Worm (Caenorhabditis elegans): ENCODE data around the gene srz-25.

The srz-25 gene

ce11 chrV:17538279-17538896, 2.0 kb upstream of the srz-25 start, which contains the start of gene C18D4.6 (continued):
- TF ChIP-seq nhr-237 (tag; optimal IDR thresholded peaks at IDR 0.05) = no peak
- TF ChIP-seq tra-1 (GFP tag; IDR thresholded peaks at IDR 0.05) = no peak
- TF ChIP-seq dmd-8 (GFP tag; IDR thresholded peaks at IDR 0.05) = no peak
- TF ChIP-seq egl-27 (tag; optimal IDR thresholded peaks at IDR 0.05) = no peak
- TF ChIP-seq unc-130 (GFP tag; optimal IDR thresholded peaks at IDR 0.05) = no peak
- no peak for TF ChIP-seq dmd-9 (GFP tag; IDR thresholded peaks at IDR 0.05)
- no peak for TF ChIP-seq F26F4.8 (GFP tag; conservative IDR thresholded peaks at IDR 0.05)
- no peak for TF ChIP-seq daf-16 (GFP tag; optimal IDR thresholded peaks at IDR 0.05)
- no peak for TF ChIP-seq daf-16 (tag; optimal IDR thresholded peaks at IDR 0.05)
- no peak for TF ChIP-seq lin-1 (GFP tag; IDR thresholded peaks at IDR 0.05)
- TF ChIP-seq ZK337.2 (GFP tag; IDR thresholded peaks at IDR 0.05) = no peak
- no peak for TF ChIP-seq F10B5.3 (tag; optimal IDR thresholded peaks at IDR 0.05)

ce11 chrV:17539289-17539688, 1.1 kb upstream of the srz-25 start:
- TF ChIP-seq spr-3 (GFP tag; optimal IDR thresholded peaks at IDR 0.05) (no peak), skn-1 (tag; optimal IDR thresholded peaks at IDR 0.05) (no peak), nhr-111 (GFP tag; optimal IDR thresholded peaks at IDR 0.05) (no peak), mes-2 (tag; optimal IDR thresholded peaks at IDR 0.05; ENCODE audit: poor library complexity, severe bottlenecking) (no peak), F37D6.2 (tag; optimal IDR thresholded peaks at IDR 0.05) (no peak), Y75B8A.6 (GFP tag; IDR thresholded peaks at IDR 0.05) (no peak), lsy-2 (tag; optimal IDR thresholded peaks at IDR 0.05) (no peak), madf-9 (GFP tag; conservative IDR thresholded peaks at IDR 0.05) (no peak), ZK546.5 (tag; optimal IDR thresholded peaks at IDR 0.05) (no peak), pha-4 (GFP tag; IDR thresholded peaks at IDR 0.05) (no peak), pha-4 (tag; optimal IDR thresholded peaks at IDR 0.05) (no peak), lin-15B (tag; optimal IDR thresholded peaks at IDR 0.05) (no peak), lin-1 (GFP tag; IDR thresholded peaks at IDR 0.05) (no peak)

DNA sequence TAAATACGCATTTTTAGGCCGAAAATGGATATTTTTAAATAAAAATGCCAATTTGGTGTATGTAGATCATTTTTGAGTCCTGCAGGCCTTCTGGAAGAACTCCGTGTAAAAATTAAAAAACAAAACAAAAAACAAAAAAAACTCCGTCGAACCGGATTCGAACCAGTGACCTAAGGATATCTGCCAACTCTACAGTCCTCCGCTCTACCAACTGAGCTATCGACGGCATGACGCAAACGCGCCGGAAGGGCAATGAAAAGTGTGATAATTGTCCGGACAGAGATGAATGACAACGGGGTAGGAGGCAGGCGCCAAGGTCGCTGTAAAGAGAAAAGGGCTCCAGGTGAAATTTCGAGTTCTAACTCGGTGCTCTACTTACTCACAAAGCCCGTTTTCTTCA, 1.9 kb downstream of the srz-25 start:
- TF ChIP-seq F26F4.8 (GFP tag; conservative IDR thresholded peaks at IDR 0.05) = 0 out of 2 replicates have a peak, but pooled peaks have one; percentile 24
- no peak for TF ChIP-seq attf-4 (tag; optimal IDR thresholded peaks at IDR 0.05)
- no peak for TF ChIP-seq D1046.2 (GFP tag; IDR thresholded peaks at IDR 0.05)
- TF ChIP-seq Y105C5A.15 (GFP tag; IDR thresholded peaks at IDR 0.05) = no peak
- no peak for TF ChIP-seq T20F7.1 (GFP tag; optimal IDR thresholded peaks at IDR 0.05)
- no peak for TF ChIP-seq jun-1 (tag; optimal IDR thresholded peaks at IDR 0.05)
- no peak for TF ChIP-seq skn-1 (tag; optimal IDR thresholded peaks at IDR 0.05)
- TF ChIP-seq unc-62 (GFP tag; optimal IDR thresholded peaks at IDR 0.05 in 1 of 2) = no peak
- no peak for TF ChIP-seq unc-62 (tag; optimal IDR thresholded peaks at IDR 0.05)
- no peak for TF ChIP-seq zag-1 (tag; optimal IDR thresholded peaks at IDR 0.05)
- no peak for TF ChIP-seq dpl-1 (GFP tag; optimal IDR thresholded peaks at IDR 0.05)
- TF ChIP-seq mxl-2 (GFP tag; conservative IDR thresholded peaks at IDR 0.05) = no peak
- peak; percentile 73 for TF ChIP-seq lim-7 (GFP tag; IDR thresholded peaks at IDR 0.05)
- TF ChIP-seq T26A8.4 (GFP tag; IDR thresholded peaks at IDR 0.05) = no peak
- TF ChIP-seq snpc-1.2 (GFP tag; IDR thresholded peaks at IDR 0.05) = peak; percentile 40; the same call in 1 of the 2 replicates
- TF ChIP-seq nhr-28 (tag; optimal IDR thresholded peaks at IDR 0.05) = no peak
- no peak for TF ChIP-seq daf-12 (tag; optimal IDR thresholded peaks at IDR 0.05)
- TF ChIP-seq fkh-10 (GFP tag; optimal IDR thresholded peaks at IDR 0.05) = no peak
- peak; percentile 24; the same call in 1 of the 2 replicates for TF ChIP-seq dmd-6 (GFP tag; IDR thresholded peaks at IDR 0.05)
- TF ChIP-seq ceh-44 (GFP tag; IDR thresholded peaks at IDR 0.05) = no peak
- no peak for TF ChIP-seq F37D6.2 (tag; optimal IDR thresholded peaks at IDR 0.05)
- no peak for TF ChIP-seq nhr-237 (tag; optimal IDR thresholded peaks at IDR 0.05)
- TF ChIP-seq ceh-20 (GFP tag; IDR thresholded peaks at IDR 0.05) = no peak
- TF ChIP-seq unc-130 (GFP tag; optimal IDR thresholded peaks at IDR 0.05) = no peak
- no peak for TF ChIP-seq nhr-41 (GFP tag; IDR thresholded peaks at IDR 0.05)
- no peak for TF ChIP-seq cey-2 (tag; optimal IDR thresholded peaks at IDR 0.05; ENCODE audit: borderline replicate concordance, insufficient read depth)
- TF ChIP-seq hlh-11 (tag; optimal IDR thresholded peaks at IDR 0.05) = no peak
- TF ChIP-seq spr-3 (GFP tag; optimal IDR thresholded peaks at IDR 0.05) = no peak
- no peak for TF ChIP-seq zip-2 (tag; optimal IDR thresholded peaks at IDR 0.05)
- no peak for TF ChIP-seq spr-1 (tag; optimal IDR thresholded peaks at IDR 0.05)
